Worm (Caenorhabditis elegans): Measurements from ENCODE around the gene str-81.

str-81 gene

DNA sequence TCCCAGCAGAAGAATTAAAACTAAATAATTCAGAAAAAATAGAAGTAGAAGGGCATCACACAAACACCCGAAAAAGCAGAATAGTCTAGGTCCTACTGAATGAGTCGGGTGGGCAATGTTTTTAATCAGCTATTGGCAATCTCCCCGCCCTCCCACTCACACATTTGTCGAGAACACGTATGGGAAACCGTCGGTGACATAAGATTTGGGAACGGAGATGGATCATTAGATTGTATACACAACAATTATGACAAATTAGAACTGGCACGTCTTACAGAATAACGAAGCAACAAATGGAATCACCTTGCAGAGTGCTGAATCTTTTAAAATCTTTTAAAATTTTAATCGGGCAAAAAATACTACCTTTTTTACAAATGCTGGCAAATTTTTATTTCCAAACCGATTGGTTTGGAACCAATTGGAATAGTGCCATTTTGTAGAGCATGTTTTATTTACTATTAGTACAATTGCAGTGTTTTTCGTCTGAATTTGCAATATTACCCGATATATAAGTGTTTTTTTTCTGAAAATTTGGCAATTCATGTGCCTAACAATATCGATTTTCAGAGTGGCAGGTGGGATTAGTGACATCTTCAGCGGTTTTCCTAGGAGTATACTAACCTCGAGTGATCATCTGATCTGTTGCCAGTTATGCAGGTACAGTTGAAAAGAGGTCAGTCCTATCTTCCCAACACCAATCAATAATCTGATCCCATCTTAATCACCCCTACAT lies 37.4 kb upstream of the str-81 start, which contains the start of the genes F55C9.3 and fbxb-57:
F55C9.3 (minus strand) TSS at position 101 of the 733 bp plus-strand sequence.
fbxb-57 (plus strand) TSS at position 683 of the 733 bp plus-strand sequence.
- no peak for TF ChIP-seq fkh-10 (GFP tag; optimal IDR thresholded peaks at IDR 0.05)
- no peak for TF ChIP-seq nhr-28 (tag; optimal IDR thresholded peaks at IDR 0.05)
- no peak for TF ChIP-seq unc-86 (tag; optimal IDR thresholded peaks at IDR 0.05)
- TF ChIP-seq nhr-71 (tag; optimal IDR thresholded peaks at IDR 0.05): no peak
- no peak for TF ChIP-seq efl-1 (optimal IDR thresholded peaks at IDR 0.05)
- no peak for TF ChIP-seq efl-1 (GFP tag; optimal IDR thresholded peaks at IDR 0.05 in 1 of 2)
- TF ChIP-seq ceh-82 (tag; optimal IDR thresholded peaks at IDR 0.05): no peak
- TF ChIP-seq egl-27 (tag; optimal IDR thresholded peaks at IDR 0.05): no peak
- TF ChIP-seq unc-30 (tag; optimal IDR thresholded peaks at IDR 0.05): no peak
- no peak for TF ChIP-seq swsn-7 (tag; optimal IDR thresholded peaks at IDR 0.05)
- no peak for TF ChIP-seq ama-1 (optimal IDR thresholded peaks at IDR 0.05)

DNA sequence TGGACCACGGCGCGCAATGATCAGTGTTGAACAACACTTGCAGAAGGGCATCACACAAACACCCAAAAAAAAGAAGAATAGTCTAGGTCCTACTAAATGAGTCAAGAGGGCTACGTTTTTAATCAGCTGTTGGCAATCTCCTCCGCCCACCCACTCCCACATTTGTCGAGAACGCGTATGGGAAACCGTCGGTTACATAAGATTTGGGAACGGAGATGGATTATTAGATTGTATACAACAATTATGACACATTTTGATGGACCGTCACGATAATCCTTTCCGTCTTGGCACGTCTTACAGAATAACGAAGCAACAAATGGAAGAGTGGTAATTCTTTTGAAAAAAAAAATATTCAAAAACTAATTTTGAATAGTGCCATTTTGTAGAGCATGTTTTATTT lies 35.0 kb upstream of the str-81 start:
- TF ChIP-seq rnt-1 (tag; optimal IDR thresholded peaks at IDR 0.05): no peak
- no peak for TF ChIP-seq aha-1 (tag; optimal IDR thresholded peaks at IDR 0.05)
- TF ChIP-seq nhr-90 (tag; optimal IDR thresholded peaks at IDR 0.05; ENCODE audit: poor library complexity): no peak
- TF ChIP-seq nhr-28 (tag; optimal IDR thresholded peaks at IDR 0.05): no peak
- no peak for TF ChIP-seq nhr-71 (tag; optimal IDR thresholded peaks at IDR 0.05)

- TF ChIP-seq nhr-71 (tag; optimal IDR thresholded peaks at IDR 0.05): no peak
- TF ChIP-seq ama-1 (optimal IDR thresholded peaks at IDR 0.05): no peak
- TF ChIP-seq lin-35 (GFP tag; optimal IDR thresholded peaks at IDR 0.05): no peak
- no peak for TF ChIP-seq fkh-8 (tag; optimal IDR thresholded peaks at IDR 0.05)
- no peak for TF ChIP-seq nhr-77 (tag; optimal IDR thresholded peaks at IDR 0.05)
- no peak for TF ChIP-seq lir-3 (tag; optimal IDR thresholded peaks at IDR 0.05; ENCODE audit: poor library complexity)
- TF ChIP-seq aly-2 (tag; optimal IDR thresholded peaks at IDR 0.05): no peak
- TF ChIP-seq rnt-1 (tag; optimal IDR thresholded peaks at IDR 0.05): no peak
- TF ChIP-seq C16A3.4 (tag; optimal IDR thresholded peaks at IDR 0.05): no peak
- TF ChIP-seq lin-15B (tag; optimal IDR thresholded peaks at IDR 0.05): no peak
- TF ChIP-seq efl-1 (optimal IDR thresholded peaks at IDR 0.05): no peak
- TF ChIP-seq efl-1 (GFP tag; optimal IDR thresholded peaks at IDR 0.05 in 1 of 2): no peak
- TF ChIP-seq tlp-1 (tag; optimal IDR thresholded peaks at IDR 0.05): no peak
- TF ChIP-seq fos-1 (tag; optimal IDR thresholded peaks at IDR 0.05): no peak
- TF ChIP-seq ets-5 (GFP tag; IDR thresholded peaks at IDR 0.05): no peak
- TF ChIP-seq mab-9 (GFP tag; IDR thresholded peaks at IDR 0.05): no peak
- TF ChIP-seq elt-3 (tag; optimal IDR thresholded peaks at IDR 0.05): no peak
- TF ChIP-seq pag-3 (tag; optimal IDR thresholded peaks at IDR 0.05; ENCODE audit: borderline replicate concordance, insufficient read depth): no peak
- no peak for TF ChIP-seq sox-4 (tag; optimal IDR thresholded peaks at IDR 0.05)
- no peak for TF ChIP-seq nhr-90 (tag; optimal IDR thresholded peaks at IDR 0.05; ENCODE audit: poor library complexity)
- TF ChIP-seq mep-1 (tag; optimal IDR thresholded peaks at IDR 0.05): no peak
Observed at ce11 chrV:19282314-19282713, 31.4 kb upstream of the str-81 start, which contains the start of gene fbxb-117. Gene fbxb-117 (plus strand): TSS chrV:19282614.

- TF ChIP-seq dpl-1 (GFP tag; optimal IDR thresholded peaks at IDR 0.05): no peak
- no peak for TF ChIP-seq jun-1 (tag; optimal IDR thresholded peaks at IDR 0.05)
- no peak for TF ChIP-seq isw-1 (GFP tag; IDR thresholded peaks at IDR 0.05)
- no peak for TF ChIP-seq tlp-1 (tag; optimal IDR thresholded peaks at IDR 0.05)
- no peak for TF ChIP-seq nhr-19 (GFP tag; conservative IDR thresholded peaks at IDR 0.05)
- no peak for TF ChIP-seq ama-1 (optimal IDR thresholded peaks at IDR 0.05)
- TF ChIP-seq unc-98 (GFP tag; IDR thresholded peaks at IDR 0.05): no peak
- no peak for TF ChIP-seq ztf-11 (tag; optimal IDR thresholded peaks at IDR 0.05)
- no peak for TF ChIP-seq nhr-237 (tag; optimal IDR thresholded peaks at IDR 0.05)
- no peak for TF ChIP-seq nhr-28 (tag; optimal IDR thresholded peaks at IDR 0.05)
- TF ChIP-seq blmp-1 (tag; optimal IDR thresholded peaks at IDR 0.05): no peak
- no peak for TF ChIP-seq sptf-1 (tag; optimal IDR thresholded peaks at IDR 0.05)
- TF ChIP-seq fkh-4 (tag; optimal IDR thresholded peaks at IDR 0.05; ENCODE audit: borderline replicate concordance): no peak
- no peak for TF ChIP-seq fkh-8 (tag; optimal IDR thresholded peaks at IDR 0.05)
- TF ChIP-seq grh-1 (GFP tag; IDR thresholded peaks at IDR 0.05): no peak
- TF ChIP-seq unc-62 (GFP tag; optimal IDR thresholded peaks at IDR 0.05): no peak
- TF ChIP-seq nhr-12 (tag; optimal IDR thresholded peaks at IDR 0.05): no peak
- no peak for TF ChIP-seq lin-13 (GFP tag; optimal IDR thresholded peaks at IDR 0.05)
Observed at ce11 chrV:19279888-19280287, 29.0 kb upstream of the str-81 start, which contains the start of gene F21D9.8. Gene F21D9.8 (minus strand): TSS chrV:19279988.

Data from whole organism, L1 larva.